Fruit fly (Drosophila melanogaster) whole organism, embryonic: ENCODE measurements around the gene Pfdn2.

ENCODE experiments used
- ATbp ChIP-seq: fragments of 200-800 bp; sonication (Bioruptor generic); optimal IDR thresholded peaks from 2 replicates; lab custom pipeline; 2017; ENCODE audit warnings: missing biosample characterization, mild to moderate bottlenecking, missing genetic modification characterization, missing genetic modification reagents
- CG10147 ChIP-seq: fragments of 200-800 bp; sonication (Bioruptor generic); optimal IDR thresholded peaks from 2 replicates; lab custom pipeline; 2019; ENCODE audit warnings: missing biosample characterization, mild to moderate bottlenecking, missing genetic modification characterization, moderate library complexity
- CG11093 ChIP-seq: fragments of 200-800 bp; sonication (Bioruptor generic); IDR thresholded peaks from 3 replicates; pipeline ENCODE4 v1.3.6; 2022; ENCODE audit warnings: missing biosample characterization, missing genetic modification characterization
- CG12659 ChIP-seq: fragments of 200-800 bp; sonication (Bioruptor generic); optimal IDR thresholded peaks from 3 replicates; lab custom pipeline; 2017; ENCODE audit warnings: mild to moderate bottlenecking, missing biosample characterization, missing genetic modification reagents, missing genetic modification characterization
- CG13296 ChIP-seq: fragments of 200-800 bp; sonication (Bioruptor generic); optimal IDR thresholded peaks from 3 replicates; lab custom pipeline; 2018; ENCODE audit warnings: missing biosample characterization, mild to moderate bottlenecking, missing genetic modification characterization
- CG14965 ChIP-seq: fragments of 200-800 bp; sonication (Bioruptor generic); optimal IDR thresholded peaks from 2 replicates; lab custom pipeline; 2016; ENCODE audit warnings: missing biosample characterization, missing genetic modification characterization, borderline replicate concordance
- CG15073 ChIP-seq: fragments of 200-800 bp; sonication (Bioruptor generic); optimal IDR thresholded peaks from 2 replicates; lab custom pipeline; 2016; ENCODE audit warnings: missing biosample characterization, missing genetic modification characterization
- CG15514 ChIP-seq: fragments of 200-800 bp; sonication (Bioruptor generic); optimal IDR thresholded peaks from 3 replicates; lab custom pipeline; 2017; ENCODE audit warnings: missing biosample characterization, missing genetic modification characterization, mild to moderate bottlenecking, moderate library complexity, missing genetic modification reagents
- CG17802 ChIP-seq: fragments of 200-800 bp; sonication (Bioruptor generic); optimal IDR thresholded peaks from 2 replicates; lab custom pipeline; 2018; ENCODE audit warnings: missing biosample characterization, mild to moderate bottlenecking, missing genetic modification characterization, moderate library complexity
- CG30020 ChIP-seq: fragments of 200-800 bp; optimal IDR thresholded peaks from 2 replicates; lab custom pipeline; 2019; ENCODE audit warnings: missing biosample characterization, mild to moderate bottlenecking, missing genetic modification characterization, moderate library complexity
- CG33213 ChIP-seq: fragments of 200-800 bp; sonication (Bioruptor generic); optimal IDR thresholded peaks from 3 replicates; lab custom pipeline; 2016; ENCODE audit warnings: missing biosample characterization, missing genetic modification characterization
- CG42726 ChIP-seq: fragments of 200-800 bp; sonication (Bioruptor generic); IDR thresholded peaks from 2 replicates; pipeline ENCODE4 v1.3.6; 2022; ENCODE audit warnings: missing biosample characterization, missing genetic modification characterization; ENCODE audit not compliant: partially characterized antibody
- CG7556 ChIP-seq: fragments of 200-800 bp; sonication (Bioruptor generic); optimal IDR thresholded peaks from 2 replicates; lab custom pipeline; 2017; ENCODE audit warnings: missing biosample characterization, mild to moderate bottlenecking, missing genetic modification characterization
- CG7786 ChIP-seq: fragments of 200-800 bp; sonication (Bioruptor generic); optimal IDR thresholded peaks from 2 replicates; lab custom pipeline; 2016; ENCODE audit warnings: missing biosample characterization, missing genetic modification characterization
- CG8388 ChIP-seq: fragments of 200-800 bp; sonication (Bioruptor generic); optimal IDR thresholded peaks from 2 replicates; lab custom pipeline; 2019; ENCODE audit warnings: missing biosample characterization, mild to moderate bottlenecking, missing genetic modification characterization, moderate library complexity
- CG9437 ChIP-seq: fragments of 200-800 bp; sonication (Bioruptor generic); optimal IDR thresholded peaks from 2 replicates; lab custom pipeline; 2018; ENCODE audit warnings: missing biosample characterization, mild to moderate bottlenecking, missing genetic modification characterization
- Dfd ChIP-seq, 2 experiments: fragments of >200 bp; optimal IDR thresholded peaks; 2 replicates each; lab custom pipeline; 2017; ENCODE audit warnings: missing biosample characterization in 2 of 2, missing genetic modification characterization in 2 of 2
- Doc3 ChIP-seq: fragments of 200-800 bp; sonication (Bioruptor generic); IDR thresholded peaks from 3 replicates; pipeline ENCODE4 v1.3.6; 2022; ENCODE audit warnings: missing biosample characterization, missing genetic modification characterization; ENCODE audit not compliant: partially characterized antibody
- HmgZ ChIP-seq: fragments of 200-800 bp; sonication (Bioruptor generic); optimal IDR thresholded peaks from 2 replicates; lab custom pipeline; 2018; ENCODE audit warnings: missing biosample characterization, mild to moderate bottlenecking, missing genetic modification characterization
- Lim3 ChIP-seq: fragments of 200-800 bp; sonication (Bioruptor generic); IDR thresholded peaks from 2 replicates; pipeline ENCODE4 v1.3.6; 2022; ENCODE audit warnings: missing biosample characterization, missing genetic modification characterization
- Lpt ChIP-seq: fragments of >200 bp; optimal IDR thresholded peaks from 2 replicates; lab custom pipeline; 2018; ENCODE audit warnings: missing biosample characterization, missing genetic modification characterization
- MTF-1 ChIP-seq: fragments of 200-800 bp; sonication (Bioruptor generic); optimal IDR thresholded peaks from 2 replicates; lab custom pipeline; 2018; ENCODE audit warnings: missing biosample characterization, mild to moderate bottlenecking, missing genetic modification characterization, borderline replicate concordance
- NC2β ChIP-seq: fragments of 200-800 bp; sonication (Bioruptor generic); optimal IDR thresholded peaks from 2 replicates; lab custom pipeline; 2016; ENCODE audit warnings: missing biosample characterization, missing genetic modification characterization
- NK7.1 ChIP-seq: fragments of 200-800 bp; sonication (Bioruptor generic); optimal IDR thresholded peaks from 3 replicates; lab custom pipeline; 2016; ENCODE audit warnings: missing biosample characterization, missing genetic modification characterization
- Sry-δ ChIP-seq: fragments of 200-800 bp; sonication (Bioruptor generic); optimal IDR thresholded peaks from 2 replicates; lab custom pipeline; 2016; ENCODE audit warnings: missing biosample characterization, missing genetic modification characterization
- bsh ChIP-seq, 2 experiments: fragments of 200-800 bp; sonication (Bioruptor generic); optimal IDR thresholded peaks; 2 replicates each; lab custom pipeline; 2017 to 2018; ENCODE audit warnings: mild to moderate bottlenecking in 2 of 2, missing biosample characterization in 2 of 2, missing genetic modification characterization in 2 of 2, moderate library complexity in 1 of 2
- cas ChIP-seq: fragments of 200-800 bp; sonication (Bioruptor generic); IDR thresholded peaks from 2 replicates; pipeline ENCODE4 v1.3.6; 2022; ENCODE audit warnings: missing biosample characterization, missing genetic modification characterization
- chinmo ChIP-seq: fragments of 200-800 bp; sonication (Bioruptor generic); IDR thresholded peaks from 4 replicates; pipeline ENCODE4 v1.3.6; 2022; ENCODE audit warnings: missing biosample characterization, missing genetic modification characterization; ENCODE audit not compliant: partially characterized antibody
- dan ChIP-seq: fragments of 200-800 bp; sonication (Bioruptor generic); IDR thresholded peaks from 2 replicates; pipeline ENCODE4 v1.3.6; 2022; ENCODE audit warnings: missing biosample characterization, missing genetic modification characterization
- danr ChIP-seq: fragments of 200-800 bp; sonication (Bioruptor generic); IDR thresholded peaks from 2 replicates; pipeline ENCODE4 v1.3.6; 2022; ENCODE audit warnings: missing biosample characterization, missing genetic modification characterization
- gce ChIP-seq: fragments of 200-800 bp; sonication (Bioruptor generic); IDR thresholded peaks from 3 replicates; pipeline ENCODE4 v1.3.6; 2022; ENCODE audit warnings: missing biosample characterization, missing genetic modification characterization
- jumu ChIP-seq: fragments of 200-800 bp; sonication (Bioruptor generic); optimal IDR thresholded peaks from 3 replicates; lab custom pipeline; 2016; ENCODE audit warnings: missing biosample characterization, missing genetic modification characterization
- klu ChIP-seq: fragments of 200-800 bp; sonication (Bioruptor generic); IDR thresholded peaks from 2 replicates; pipeline ENCODE4 v1.3.6; 2022; ENCODE audit warnings: missing biosample characterization, missing genetic modification characterization
- kni ChIP-seq: fragments of 200-800 bp; sonication (Bioruptor generic); optimal IDR thresholded peaks from 3 replicates; lab custom pipeline; 2017; ENCODE audit warnings: mild to moderate bottlenecking, missing biosample characterization, missing genetic modification reagents, missing genetic modification characterization
- knrl ChIP-seq: fragments of 200-800 bp; sonication (Bioruptor generic); IDR thresholded peaks from 3 replicates; pipeline ENCODE4 v1.3.6; 2022; ENCODE audit warnings: missing biosample characterization, missing genetic modification characterization; ENCODE audit not compliant: partially characterized antibody
- nom ChIP-seq: fragments of 200-800 bp; sonication (Bioruptor generic); optimal IDR thresholded peaks from 2 replicates; lab custom pipeline; 2017; ENCODE audit warnings: missing biosample characterization, missing genetic modification characterization, mild to moderate bottlenecking, moderate library complexity, missing genetic modification reagents
- otp ChIP-seq: fragments of 200-800 bp; sonication (Bioruptor generic); IDR thresholded peaks from 3 replicates; pipeline ENCODE4, ENCODE4 v1.3.6; 2022; ENCODE audit warnings: missing biosample characterization, missing genetic modification characterization
- pho ChIP-seq: fragments of 200-800 bp; sonication (Bioruptor generic); optimal IDR thresholded peaks from 2 replicates; lab custom pipeline; 2016; ENCODE audit warnings: missing biosample characterization, missing genetic modification characterization
- pros ChIP-seq: fragments of 200-800 bp; sonication (Bioruptor generic); optimal IDR thresholded peaks from 3 replicates; lab custom pipeline; 2019; ENCODE audit warnings: missing biosample characterization, mild to moderate bottlenecking, missing genetic modification characterization, moderate library complexity
- psq ChIP-seq: fragments of 200-800 bp; sonication (Bioruptor generic); optimal IDR thresholded peaks from 2 replicates; lab custom pipeline; 2017; ENCODE audit warnings: missing biosample characterization, missing genetic modification characterization
- salm ChIP-seq: fragments of 200-800 bp; sonication (Bioruptor generic); optimal IDR thresholded peaks from 2 replicates; lab custom pipeline; 2018; ENCODE audit warnings: missing biosample characterization, mild to moderate bottlenecking, missing genetic modification characterization
- scrt ChIP-seq: fragments of 200-800 bp; sonication (Bioruptor generic); optimal IDR thresholded peaks from 2 replicates; lab custom pipeline; 2018; ENCODE audit warnings: missing biosample characterization, mild to moderate bottlenecking, missing genetic modification characterization, moderate library complexity
- sqz ChIP-seq: fragments of 200-800 bp; sonication (Bioruptor generic); optimal IDR thresholded peaks from 3 replicates; lab custom pipeline; 2018; ENCODE audit warnings: missing biosample characterization, mild to moderate bottlenecking, missing genetic modification characterization
- sr ChIP-seq: fragments of 200-800 bp; sonication (Bioruptor generic); IDR thresholded peaks from 3 replicates; pipeline ENCODE4 v1.3.6; 2022; ENCODE audit warnings: missing biosample characterization, missing genetic modification characterization
- sug ChIP-seq: fragments of 200-800 bp; optimal IDR thresholded peaks from 2 replicates; lab custom pipeline; 2019; ENCODE audit warnings: missing biosample characterization, mild to moderate bottlenecking, missing genetic modification characterization, moderate library complexity
- trh ChIP-seq: fragments of 200-800 bp; sonication (Bioruptor generic); optimal IDR thresholded peaks from 2 replicates; lab custom pipeline; 2016; ENCODE audit warnings: missing biosample characterization, missing genetic modification characterization
- unpg ChIP-seq: fragments of 200-800 bp; sonication (Bioruptor generic); optimal IDR thresholded peaks from 3 replicates; lab custom pipeline; 2018; ENCODE audit warnings: missing biosample characterization, mild to moderate bottlenecking, missing genetic modification characterization, moderate library complexity
- vvl ChIP-seq: fragments of 200-800 bp; sonication (Bioruptor generic); IDR thresholded peaks from 2 replicates; pipeline ENCODE4 v1.3.6; 2022; ENCODE audit warnings: missing biosample characterization, missing genetic modification characterization

The Pfdn2 gene

dm6 chr3L:11097982-11098663 lies 23.9 kb upstream of the Pfdn2 start, which contains the start of the genes Irbp18 and APP-BP1 (continued):
- peak; percentile 50 for TF ChIP-seq CG14965 (GFP tag; lab: Kevin White, UChicago)
- TF ChIP-seq HmgZ (tag; lab: Kevin White, UChicago), result peak; percentile 96
- peak; percentile 93 for TF ChIP-seq NC2β
- peak; percentile 79 for TF ChIP-seq CG30020 (tag; lab: Kevin White, UChicago)
- peak; percentile 93 for TF ChIP-seq unpg (GFP tag; lab: Kevin White, UChicago)
- TF ChIP-seq CG15073 (GFP tag; lab: Kevin White, UChicago), result peak; percentile 45
- peak; percentile 91 for TF ChIP-seq CG8388 (GFP tag; lab: Kevin White, UChicago)
- TF ChIP-seq cas (GFP tag; lab: Robert Waterston, UW), result peak; percentile 32; the same call in 1 of the 2 replicates
- 0 out of 4 replicates have a peak, but pooled peaks have one; percentile 4 for TF ChIP-seq chinmo (GFP tag; lab: Robert Waterston, UW)
- TF ChIP-seq salm (tag; lab: Kevin White, UChicago), result peak; percentile 78
- TF ChIP-seq bsh (GFP tag; optimal IDR thresholded peaks at IDR 0.05; lab: Kevin White, UChicago), result peak; percentile 84 to 92
- TF ChIP-seq sqz (GFP tag; lab: Kevin White, UChicago), result peak; percentile 78
- peak; percentile 80; the same call in 1 of the 2 replicates for TF ChIP-seq klu (GFP tag; lab: Robert Waterston, UW)
- peak; percentile 83 for TF ChIP-seq ATbp (GFP tag; lab: Kevin White, UChicago)
- no peak for TF ChIP-seq CG42726 (GFP tag; lab: Robert Waterston, UW)
- TF ChIP-seq CG9437 (GFP tag; lab: Kevin White, UChicago), result peak; percentile 92
- TF ChIP-seq psq (GFP tag; lab: Kevin White, UChicago), result peak; percentile 86
- TF ChIP-seq nom, result peak; percentile 76
- 0 out of 3 replicates have a peak, but pooled peaks have one; percentile 25 for TF ChIP-seq sr (GFP tag; lab: Robert Waterston, UW)
- TF ChIP-seq CG13296, result peak; percentile 90
- TF ChIP-seq pho (GFP tag; lab: Kevin White, UChicago), result peak; percentile 96
- peak; percentile 71 for TF ChIP-seq CG17802 (tag; lab: Kevin White, UChicago)
- TF ChIP-seq Lim3 (GFP tag; lab: Robert Waterston, UW), result peak; percentile 47; the same call in 1 of the 2 replicates
- peak; percentile 60 for TF ChIP-seq Sry-δ (GFP tag; lab: Kevin White, UChicago)
- peak; percentile 80; the same call in 2 of the 3 replicates for TF ChIP-seq otp (GFP tag; lab: Robert Waterston, UW)
- TF ChIP-seq scrt (GFP tag; lab: Kevin White, UChicago), result peak; percentile 91
- TF ChIP-seq kni (GFP tag; lab: Kevin White, UChicago), result peak; percentile 78
- TF ChIP-seq CG33213 (GFP tag; lab: Kevin White, UChicago), result peak; percentile 88
- TF ChIP-seq pros (GFP tag; lab: Kevin White, UChicago), result no peak
- peak; percentile 66 for TF ChIP-seq MTF-1 (GFP tag; lab: Kevin White, UChicago)
- peak; percentile 71; the same call in 2 of the 3 replicates for TF ChIP-seq gce
- TF ChIP-seq CG12659 (GFP tag; lab: Kevin White, UChicago), result peak; percentile 97
- peak; percentile 71; the same call in 1 of the 3 replicates for TF ChIP-seq CG11093 (GFP tag; lab: Robert Waterston, UW)
- TF ChIP-seq dan (GFP tag; lab: Robert Waterston, UW), result no peak
- TF ChIP-seq danr, result peak; percentile 81
- TF ChIP-seq Doc3 (GFP tag; lab: Robert Waterston, UW), result no peak
- no peak for TF ChIP-seq knrl (GFP tag; lab: Robert Waterston, UW)
- TF ChIP-seq vvl, result peak; percentile 89
- TF ChIP-seq CG10147 (GFP tag; lab: Kevin White, UChicago), result peak; percentile 91
- TF ChIP-seq CG7556, result peak; percentile 96
- peak; percentile 90 for TF ChIP-seq CG15514 (GFP tag; lab: Kevin White, UChicago)
- no peak for TF ChIP-seq Lpt
- peak; percentile 94 for TF ChIP-seq CG7786 (GFP tag; lab: Kevin White, UChicago)
- peak; percentile 92 for TF ChIP-seq jumu (GFP tag; lab: Kevin White, UChicago)
- no peak for TF ChIP-seq Dfd (GFP tag; optimal IDR thresholded peaks at IDR 0.05; lab: Kevin White, UChicago)
- TF ChIP-seq NK7.1 (GFP tag; lab: Kevin White, UChicago), result peak; percentile 87
- peak; percentile 91 for TF ChIP-seq trh (GFP tag; lab: Kevin White, UChicago)
- peak; percentile 89 for TF ChIP-seq sug (tag; lab: Kevin White, UChicago)
